Worm (Caenorhabditis elegans) whole organism, L4/young adult: Measurements from ENCODE around the gene str-125.

Experiments used
- W03F9.2 ChIP-seq: fragments of 150-350 bp; optimal IDR thresholded peaks from 2 replicates; lab custom pipeline; 2014; ENCODE audit warnings: missing biosample characterization, missing genetic modification characterization
- dao-5 ChIP-seq: sonication (generic microtip); optimal IDR thresholded peaks from 2 replicates; lab custom pipeline; 2016; ENCODE audit warnings: missing genotype, missing genetic modification characterization, moderate library complexity, missing compliant biosample characterization
- him-1 ChIP-seq: sonication (generic microtip); optimal IDR thresholded peaks from 2 replicates; lab custom pipeline; 2016; ENCODE audit warnings: missing genotype, missing genetic modification reagents, missing genetic modification characterization, missing compliant biosample characterization

- no peak for TF ChIP-seq him-1
- no peak for TF ChIP-seq dao-5 (tag; lab: Kevin White, UChicago)
- TF ChIP-seq W03F9.2, result no peak
Observed at ce11 chrV:17079795-17080194, 4.0 kb upstream of the str-125 start, which contains the start of gene srw-20.
